Worm (Caenorhabditis elegans) whole organism, late embryonic: Measurements from ENCODE around the gene C14E2.4.

Source experiments
- pha-4 ChIP-seq: fragments of 150-350 bp; optimal IDR thresholded peaks from 2 replicates; lab custom pipeline; 2018; ENCODE audit warnings: missing biosample characterization, missing genetic modification reagents, missing genetic modification characterization
- syd-9 ChIP-seq: sonication (generic microtip); optimal IDR thresholded peaks from 2 replicates; lab custom pipeline; 2016; ENCODE audit warnings: mild to moderate bottlenecking, missing genetic modification characterization, moderate library complexity, missing compliant biosample characterization

DNA sequence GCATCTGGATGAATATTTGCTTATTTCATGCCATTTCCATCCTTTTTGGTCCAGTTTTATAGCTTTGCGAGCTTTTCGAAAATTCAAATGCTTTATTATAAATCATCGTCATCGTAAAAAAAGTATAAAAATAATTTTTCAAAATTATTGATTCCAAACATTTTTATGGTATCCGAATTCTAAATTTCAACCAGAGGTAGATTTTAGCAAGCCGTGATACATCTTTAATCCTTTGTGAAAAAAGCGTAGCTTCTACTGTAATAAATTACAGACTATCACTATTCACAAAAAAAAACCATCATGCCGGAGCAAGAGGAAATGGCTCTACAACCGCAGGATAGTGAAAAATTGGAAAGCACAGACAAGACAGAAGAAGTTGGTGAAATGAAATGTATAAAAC, 5.0 kb upstream of the C14E2.4 start, which contains the start of gene C14E2.1:
- TF ChIP-seq syd-9 (tag; lab: Kevin White, UChicago) (no peak), pha-4 (tag; lab: Kevin White, UChicago) (no peak)
